Fruit fly (Drosophila melanogaster) whole organism, embryonic: ENCODE results near the gene CG10581.

ENCODE experiments used
- Awh ChIP-seq: fragments of 200-800 bp; sonication (Bioruptor generic); IDR thresholded peaks from 2 replicates; pipeline ENCODE4, ENCODE4 v1.3.6; 2022; ENCODE audit warnings: missing biosample characterization, missing genetic modification characterization
- B-H2 ChIP-seq: fragments of 200-800 bp; sonication (Bioruptor generic); optimal IDR thresholded peaks from 2 replicates; lab custom pipeline; 2018; ENCODE audit warnings: missing biosample characterization, mild to moderate bottlenecking, missing genetic modification characterization
- C15 ChIP-seq: fragments of 200-800 bp; sonication (Bioruptor generic); IDR thresholded peaks from 3 replicates; pipeline ENCODE4 v1.3.6; 2022; ENCODE audit warnings: missing biosample characterization, missing genetic modification characterization
- CG1024 ChIP-seq: fragments of 200-800 bp; sonication (Bioruptor generic); IDR thresholded peaks from 2 replicates; pipeline ENCODE4 v1.3.6; 2022; ENCODE audit warnings: missing biosample characterization, missing genetic modification characterization
- CG10979 ChIP-seq: fragments of 200-800 bp; sonication (Bioruptor generic); optimal IDR thresholded peaks from 2 replicates; lab custom pipeline; 2018; ENCODE audit warnings: missing biosample characterization, mild to moderate bottlenecking, missing genetic modification characterization, moderate library complexity
- CG11247 ChIP-seq: fragments of 200-800 bp; sonication (Bioruptor generic); IDR thresholded peaks from 2 replicates; pipeline ENCODE4 v1.3.6; 2022; ENCODE audit warnings: missing biosample characterization, missing genetic modification characterization
- CG13894 ChIP-seq: fragments of 200-800 bp; sonication (Bioruptor generic); optimal IDR thresholded peaks from 3 replicates; lab custom pipeline; 2018; ENCODE audit warnings: missing biosample characterization, mild to moderate bottlenecking, missing genetic modification characterization, moderate library complexity
- CG14965 ChIP-seq: fragments of 200-800 bp; sonication (Bioruptor generic); optimal IDR thresholded peaks from 2 replicates; lab custom pipeline; 2016; ENCODE audit warnings: missing biosample characterization, missing genetic modification characterization, borderline replicate concordance
- CG16813 ChIP-seq: fragments of 200-800 bp; sonication (Bioruptor generic); IDR thresholded peaks from 3 replicates; pipeline ENCODE4 v1.3.6; 2022; ENCODE audit warnings: missing biosample characterization, missing genetic modification characterization; ENCODE audit not compliant: partially characterized antibody
- CG17802 ChIP-seq: fragments of 200-800 bp; sonication (Bioruptor generic); optimal IDR thresholded peaks from 2 replicates; lab custom pipeline; 2018; ENCODE audit warnings: missing biosample characterization, mild to moderate bottlenecking, missing genetic modification characterization, moderate library complexity
- CG3847 ChIP-seq: fragments of 200-800 bp; sonication (Bioruptor generic); IDR thresholded peaks from 2 replicates; pipeline ENCODE4 v1.3.6; 2022; ENCODE audit warnings: missing biosample characterization, missing genetic modification characterization
- CG4404 ChIP-seq: fragments of 200-800 bp; sonication (Bioruptor generic); IDR thresholded peaks from 2 replicates; pipeline ENCODE4 v1.3.6; 2022; ENCODE audit warnings: missing biosample characterization, missing genetic modification characterization
- CG6254 ChIP-seq: fragments of 200-800 bp; sonication (Bioruptor generic); optimal IDR thresholded peaks from 3 replicates; lab custom pipeline; 2017; ENCODE audit warnings: mild to moderate bottlenecking, missing biosample characterization, missing genetic modification reagents, missing genetic modification characterization
- CG7357 ChIP-seq: fragments of 200-800 bp; sonication (Bioruptor generic); IDR thresholded peaks from 3 replicates; pipeline ENCODE4 v1.3.6; 2022; ENCODE audit warnings: missing biosample characterization, missing genetic modification characterization
- CG9437 ChIP-seq: fragments of 200-800 bp; sonication (Bioruptor generic); optimal IDR thresholded peaks from 2 replicates; lab custom pipeline; 2018; ENCODE audit warnings: missing biosample characterization, mild to moderate bottlenecking, missing genetic modification characterization
- E2f1 ChIP-seq: fragments of 200-800 bp; sonication (Bioruptor generic); IDR thresholded peaks from 2 replicates; pipeline ENCODE4 v1.3.6; 2022; ENCODE audit warnings: missing biosample characterization, missing genetic modification characterization
- HHEX ChIP-seq: fragments of 200-800 bp; sonication (Bioruptor generic); optimal IDR thresholded peaks from 3 replicates; lab custom pipeline; 2017; ENCODE audit warnings: missing biosample characterization, mild to moderate bottlenecking, missing genetic modification characterization, missing genetic modification reagents
- Hey ChIP-seq: fragments of 200-800 bp; sonication (Bioruptor generic); optimal IDR thresholded peaks from 3 replicates; lab custom pipeline; 2018; ENCODE audit warnings: missing biosample characterization, mild to moderate bottlenecking, missing genetic modification characterization
- MBD-R2 ChIP-seq: fragments of 200-800 bp; sonication (Bioruptor generic); IDR thresholded peaks from 2 replicates; pipeline ENCODE4 v1.3.6; 2022; ENCODE audit warnings: missing biosample characterization, missing genetic modification characterization
- NfI ChIP-seq: fragments of 200-800 bp; sonication (Bioruptor generic); optimal IDR thresholded peaks from 3 replicates; lab custom pipeline; 2018; ENCODE audit warnings: missing biosample characterization, mild to moderate bottlenecking, missing genetic modification characterization, moderate library complexity
- Oaz ChIP-seq: fragments of 200-800 bp; sonication (Bioruptor generic); IDR thresholded peaks from 2 replicates; pipeline ENCODE4 v1.3.6; 2022; ENCODE audit warnings: missing biosample characterization, missing genetic modification characterization
- TFAM ChIP-seq: fragments of 200-800 bp; sonication (Bioruptor generic); optimal IDR thresholded peaks from 2 replicates; lab custom pipeline; 2017; ENCODE audit warnings: missing biosample characterization, missing genetic modification characterization, inconsistent platforms
- Xrp1 ChIP-seq: fragments of 200-800 bp; sonication (Bioruptor generic); IDR thresholded peaks from 2 replicates; pipeline ENCODE4 v1.3.6; 2022; ENCODE audit warnings: missing biosample characterization, missing genetic modification characterization
- ara ChIP-seq: fragments of 200-800 bp; sonication (Bioruptor generic); IDR thresholded peaks from 2 replicates; pipeline ENCODE4 v1.3.6; 2022; ENCODE audit warnings: missing biosample characterization, missing genetic modification characterization
- chinmo ChIP-seq: fragments of 200-800 bp; sonication (Bioruptor generic); IDR thresholded peaks from 4 replicates; pipeline ENCODE4 v1.3.6; 2022; ENCODE audit warnings: missing biosample characterization, missing genetic modification characterization; ENCODE audit not compliant: partially characterized antibody
- gce ChIP-seq: fragments of 200-800 bp; sonication (Bioruptor generic); IDR thresholded peaks from 3 replicates; pipeline ENCODE4 v1.3.6; 2022; ENCODE audit warnings: missing biosample characterization, missing genetic modification characterization
- hbn ChIP-seq: fragments of 200-800 bp; sonication (Bioruptor generic); IDR thresholded peaks from 2 replicates; pipeline ENCODE4 v1.3.6; 2022; ENCODE audit warnings: missing biosample characterization, missing genetic modification characterization; ENCODE audit not compliant: partially characterized antibody
- lola ChIP-seq, 3 experiments: fragments of >200 bp in 2 of 3; fragments of 200-800 bp in 1 of 3; sonication (Bioruptor generic) in 1 of 3; optimal IDR thresholded peaks; 2 replicates each; lab custom pipeline; 2017 to 2019; ENCODE audit warnings: missing biosample characterization in 3 of 3, missing genetic modification characterization in 3 of 3, mild to moderate bottlenecking in 1 of 3, moderate library complexity in 1 of 3
- pan ChIP-seq, 4 experiments: fragments of >200 bp in 3 of 4; fragments of 200-800 bp in 1 of 4; sonication (Bioruptor generic) in 1 of 4; optimal IDR thresholded peaks in 3 of 4; IDR thresholded peaks in 1 of 4; 2 replicates each; pipeline versions ENCODE4 v1.3.6 to Lab custom; 2017 to 2022; ENCODE audit warnings: missing biosample characterization in 2 of 4, missing genetic modification characterization in 2 of 4, mixed read lengths in 1 of 4
- sd ChIP-seq: fragments of 200-800 bp; sonication (Bioruptor generic); optimal IDR thresholded peaks from 3 replicates; lab custom pipeline; 2018; ENCODE audit warnings: missing biosample characterization, mild to moderate bottlenecking, missing genetic modification characterization, moderate library complexity
- sens ChIP-seq: fragments of 200-800 bp; sonication (Bioruptor generic); peaks from one replicate; lab custom pipeline; 2016; ENCODE audit warnings: missing biosample characterization, missing genetic modification characterization
- seq ChIP-seq: fragments of 200-800 bp; sonication (Bioruptor generic); IDR thresholded peaks from 2 replicates; pipeline ENCODE4 v1.3.6; 2022; ENCODE audit warnings: missing biosample characterization, missing genetic modification characterization
- so ChIP-seq: fragments of 200-800 bp; sonication (Bioruptor generic); IDR thresholded peaks from 3 replicates; pipeline ENCODE4 v1.3.6; 2022; ENCODE audit warnings: missing biosample characterization, missing genetic modification characterization
- sr ChIP-seq: fragments of 200-800 bp; sonication (Bioruptor generic); IDR thresholded peaks from 3 replicates; pipeline ENCODE4 v1.3.6; 2022; ENCODE audit warnings: missing biosample characterization, missing genetic modification characterization
- tup ChIP-seq: fragments of 200-800 bp; sonication (Bioruptor generic); optimal IDR thresholded peaks from 2 replicates; lab custom pipeline; 2016; ENCODE audit warnings: missing biosample characterization, mild to moderate bottlenecking, missing genetic modification characterization, moderate library complexity
- vvl ChIP-seq: fragments of 200-800 bp; sonication (Bioruptor generic); IDR thresholded peaks from 2 replicates; pipeline ENCODE4 v1.3.6; 2022; ENCODE audit warnings: missing biosample characterization, missing genetic modification characterization

CG10581 gene

dm6 chr3L:21065212-21065902 is 31.4 kb upstream of the CG10581 start, which contains the start of gene CG43072 (continued):
- TF ChIP-seq TFAM (no peak), CG9437 (GFP tag; lab: Kevin White, UChicago) (no peak), Oaz (GFP tag; lab: Robert Waterston, UW) (no peak), tup (GFP tag; lab: Kevin White, UChicago) (no peak), B-H2 (GFP tag; lab: Kevin White, UChicago) (peak; percentile 62), MBD-R2 (GFP tag; lab: Robert Waterston, UW) (no peak), CG11247 (GFP tag; lab: Robert Waterston, UW) (no peak), CG17802 (tag; lab: Kevin White, UChicago) (no peak), CG7357 (GFP tag; lab: Robert Waterston, UW) (no peak), CG6254 (GFP tag; lab: Kevin White, UChicago) (peak; percentile 48), CG3847 (GFP tag; lab: Robert Waterston, UW) (no peak), CG1024 (no peak), NfI (GFP tag; lab: Kevin White, UChicago) (no peak), Hey (no peak), CG4404 (GFP tag; lab: Robert Waterston, UW) (no peak), lola (GFP tag; optimal IDR thresholded peaks at IDR 0.05; lab: Kevin White, UChicago) (no peak), E2f1 (GFP tag; lab: Robert Waterston, UW) (no peak)

- TF ChIP-seq CG10979 (tag; lab: Kevin White, UChicago) (no peak), so (0 out of 3 replicates have a peak, but pooled peaks have one; percentile 4), gce (GFP tag; lab: Robert Waterston, UW) (0 out of 3 replicates have a peak, but pooled peaks have one; percentile 23), sr (0 out of 3 replicates have a peak, but pooled peaks have one; percentile 6), pan (optimal IDR thresholded peaks at IDR 0.05; lab: Kevin White, UChicago) (no peak), pan (GFP tag; optimal IDR thresholded peaks at IDR 0.05 in 1 of 2, IDR thresholded peaks at IDR 0.05 in 1 of 2) (peak in 1 of 2 experiments; percentile 10), ara (no peak), Awh (GFP tag; lab: Robert Waterston, UW) (peak; percentile 63; the same call in 1 of the 2 replicates), sens (peak; percentile 65), CG14965 (GFP tag; lab: Kevin White, UChicago) (no peak), vvl (GFP tag; lab: Robert Waterston, UW) (peak; percentile 42), C15 (GFP tag; lab: Robert Waterston, UW) (0 out of 3 replicates have a peak, but pooled peaks have one; percentile 19), Xrp1 (GFP tag; lab: Robert Waterston, UW) (0 out of 2 replicates have a peak, but pooled peaks have one; percentile 8)
- TF ChIP-seq, all 482 proteins: peak for 9
Observed at dm6 chr3L:21064587-21064986, 30.6 kb upstream of the CG10581 start.

- TF ChIP-seq B-H2 (GFP tag; lab: Kevin White, UChicago), result peak; percentile 10
- TF ChIP-seq CG16813 (GFP tag; lab: Robert Waterston, UW), result no peak
- peak; percentile 6 for TF ChIP-seq HHEX
- TF ChIP-seq CG13894 (tag; lab: Kevin White, UChicago), result peak; percentile 57
- TF ChIP-seq chinmo, result 0 out of 4 replicates have a peak, but pooled peaks have one; percentile 52
- no peak for TF ChIP-seq seq (GFP tag; lab: Robert Waterston, UW)
- TF ChIP-seq sd (tag; lab: Kevin White, UChicago), result peak; percentile 50
- no peak for TF ChIP-seq hbn (GFP tag; lab: Robert Waterston, UW)
Observed at dm6 chr3L:21061968-21062367, 28.0 kb upstream of the CG10581 start.
